Fruit fly (Drosophila melanogaster): ENCODE data around the gene Kap-alpha3.

Kap-alpha3 gene

dm6 chr3R:9577382-9578137 lies at the start of gene Kap-alpha3, which contains the start of gene Son (continued):
- TF ChIP-seq Vsx1 (GFP tag; optimal IDR thresholded peaks at IDR 0.05) (peak; percentile 86), CG2875 (GFP tag; optimal IDR thresholded peaks at IDR 0.05) (peak; percentile 86), bowl (GFP tag; IDR thresholded peaks at IDR 0.05) (peak; percentile 49; the same call in 1 of the 2 replicates), hb (GFP tag; IDR thresholded peaks at IDR 0.05; ENCODE audit: partially characterized antibody) (peak; percentile 67; the same call in 2 of the 3 replicates), CG9215 (GFP tag; IDR thresholded peaks at IDR 0.05) (peak; percentile 90), CG1024 (GFP tag; IDR thresholded peaks at IDR 0.05) (peak; percentile 85), CG3726 (GFP tag; IDR thresholded peaks at IDR 0.05) (peak; percentile 80; the same call in 2 of the 3 replicates), disco-r (GFP tag; optimal IDR thresholded peaks at IDR 0.05) (peak; percentile 87), CG6813 (GFP tag; optimal IDR thresholded peaks at IDR 0.05) (peak; percentile 85), tin (GFP tag; optimal IDR thresholded peaks at IDR 0.05) (peak; percentile 90), CG6689 (GFP tag; IDR thresholded peaks at IDR 0.05) (peak; percentile 83), btn (GFP tag; optimal IDR thresholded peaks at IDR 0.05) (peak; percentile 90), aop (GFP tag; IDR thresholded peaks at IDR 0.05) (no peak), CG43689 (GFP tag; IDR thresholded peaks at IDR 0.05) (peak; percentile 70), CG17829 (tag; optimal IDR thresholded peaks at IDR 0.05) (peak; percentile 90), oc (tag; optimal IDR thresholded peaks at IDR 0.05) (peak; percentile 73), cg (GFP tag; optimal IDR thresholded peaks at IDR 0.05) (peak; percentile 82), Taf1 (GFP tag; IDR thresholded peaks at IDR 0.05) (peak; percentile 60; the same call in 1 of the 2 replicates), CG17361 (GFP tag; IDR thresholded peaks at IDR 0.05) (peak; percentile 97), CG30431 (GFP tag; optimal IDR thresholded peaks at IDR 0.05) (peak; percentile 90), ewg (GFP tag; optimal IDR thresholded peaks at IDR 0.05) (peak; percentile 83), CG14050 (GFP tag; IDR thresholded peaks at IDR 0.05) (peak; percentile 74), CG3281 (GFP tag; optimal IDR thresholded peaks at IDR 0.05) (peak; percentile 94), kni (GFP tag; optimal IDR thresholded peaks at IDR 0.05) (peak; percentile 98), CG12659 (GFP tag; optimal IDR thresholded peaks at IDR 0.05) (peak; percentile 98), MBD-R2 (GFP tag; IDR thresholded peaks at IDR 0.05) (peak; percentile 67; the same call in 1 of the 2 replicates), kah (GFP tag; optimal IDR thresholded peaks at IDR 0.05) (peak; percentile 85), bcd (GFP tag; optimal IDR thresholded peaks at IDR 0.05) (peak; percentile 96), tio (GFP tag; optimal IDR thresholded peaks at IDR 0.05) (peak; percentile 90), zfh2 (GFP tag; optimal IDR thresholded peaks at IDR 0.05) (peak; percentile 96), CG1603 (tag; optimal IDR thresholded peaks at IDR 0.05) (peak; percentile 73), ara (GFP tag; IDR thresholded peaks at IDR 0.05) (peak; percentile 76), tgo (GFP tag; IDR thresholded peaks at IDR 0.05) (peak; percentile 86), gro (GFP tag; optimal IDR thresholded peaks at IDR 0.05) (peak; percentile 93), Nf-YB (GFP tag; optimal IDR thresholded peaks at IDR 0.05) (peak; percentile 78), CG17385 (GFP tag; optimal IDR thresholded peaks at IDR 0.05) (peak; percentile 93), C15 (GFP tag; IDR thresholded peaks at IDR 0.05) (peak; percentile 80; the same call in 2 of the 3 replicates), CG2202 (tag; optimal IDR thresholded peaks at IDR 0.05) (peak; percentile 76), cad (GFP tag; optimal IDR thresholded peaks at IDR 0.05) (no peak), fd3F (GFP tag; optimal IDR thresholded peaks at IDR 0.05) (peak; percentile 86), Hr39 (optimal IDR thresholded peaks at IDR 0.05) (no peak), lov (optimal IDR thresholded peaks at IDR 0.05) (no peak), lov (GFP tag; IDR thresholded peaks at IDR 0.05) (peak; percentile 92), CG7987 (GFP tag; optimal IDR thresholded peaks at IDR 0.05) (peak; percentile 97), CG16813 (GFP tag; IDR thresholded peaks at IDR 0.05; ENCODE audit: partially characterized antibody) (peak; percentile 88), CG6854 (GFP tag; optimal IDR thresholded peaks at IDR 0.05) (peak; percentile 90), CkIIα-i1 (GFP tag; IDR thresholded peaks at IDR 0.05) (no peak), Xbp1 (GFP tag; optimal IDR thresholded peaks at IDR 0.05) (peak; percentile 93), CG2120 (GFP tag; optimal IDR thresholded peaks at IDR 0.05) (peak; percentile 93)

Measured in whole organism, embryonic.